Worm (Caenorhabditis elegans) whole organism, L1 larva: ENCODE measurements around the gene melo-3.
A peak's percentile ranks its signal among the peaks of the same experiment; 100 is the strongest.

ENCODE experiments used
- C04F5.9 ChIP-seq: sonication (generic microtip); optimal IDR thresholded peaks from 2 replicates; lab custom pipeline; 2016; ENCODE audit warnings: missing genetic modification characterization, missing compliant biosample characterization
- C34B4.2 ChIP-seq: sonication (generic microtip); optimal IDR thresholded peaks from 2 replicates; lab custom pipeline; 2017; ENCODE audit warnings: mild to moderate bottlenecking, missing genetic modification characterization, missing compliant biosample characterization
- F16B12.6 ChIP-seq: fragments of 150-350 bp; optimal IDR thresholded peaks from 2 replicates; lab custom pipeline; 2014; ENCODE audit warnings: missing biosample characterization, missing genetic modification characterization
- aly-2 ChIP-seq: fragments of 150-350 bp; optimal IDR thresholded peaks from 2 replicates; lab custom pipeline; 2014; ENCODE audit warnings: missing biosample characterization, missing genetic modification characterization
- ceh-63 ChIP-seq: fragments of 200-800 bp; sonication (Bioruptor generic); optimal IDR thresholded peaks from 2 replicates; lab custom pipeline; 2018; ENCODE audit warnings: mild to moderate bottlenecking, missing genetic modification characterization, missing compliant biosample characterization
- ceh-88 ChIP-seq: fragments of 200-800 bp; sonication (Bioruptor generic); IDR thresholded peaks from 2 replicates; pipeline ENCODE4 v1.3.6; 2022; ENCODE audit warnings: missing genetic modification characterization, missing compliant biosample characterization
- dpl-1 ChIP-seq, 3 experiments: fragments of 150-350 bp in 2 of 3; sonication (generic microtip) in 1 of 3; optimal IDR thresholded peaks; 2 replicates each; lab custom pipeline; 2014 to 2017; ENCODE audit warnings: missing biosample characterization in 3 of 3, missing genetic modification characterization in 3 of 3, missing genetic modification reagents in 3 of 3
- efl-1 ChIP-seq, 4 experiments: fragments of 150-350 bp; optimal IDR thresholded peaks in 3 of 4; peaks in 1 of 4; 1 replicate in 1 of 4; 2 replicates in 3 of 4; lab custom pipeline; 2014; ENCODE audit warnings: missing biosample characterization in 2 of 4, missing genetic modification characterization in 2 of 4, missing genetic modification reagents in 2 of 4
- efl-3 ChIP-seq: fragments of 200-800 bp; sonication (Bioruptor generic); optimal IDR thresholded peaks from 2 replicates; lab custom pipeline; 2018; ENCODE audit warnings: mild to moderate bottlenecking, missing genetic modification characterization, missing compliant biosample characterization
- egl-27 ChIP-seq, 2 experiments: fragments of 150-350 bp in 1 of 2; sonication (generic microtip); optimal IDR thresholded peaks; 3 replicates each; lab custom pipeline; 2017 to 2018; ENCODE audit warnings: missing biosample characterization in 2 of 2, missing genetic modification characterization in 2 of 2, missing genetic modification reagents in 2 of 2
- elt-3 ChIP-seq, 6 experiments: fragments of 150-350 bp in 1 of 6; sonication (generic microtip); optimal IDR thresholded peaks; 2 replicates each; lab custom pipeline; 2017 to 2018; ENCODE audit warnings: missing biosample characterization in 6 of 6, missing genetic modification characterization in 6 of 6, inconsistent platforms in 1 of 6
- fkh-10 ChIP-seq: sonication (generic microtip); optimal IDR thresholded peaks from 2 replicates; lab custom pipeline; 2017; ENCODE audit warnings: missing biosample characterization, missing genetic modification reagents, missing genetic modification characterization
- fos-1 ChIP-seq: fragments of 150-350 bp; optimal IDR thresholded peaks from 2 replicates; lab custom pipeline; 2014; ENCODE audit warnings: missing biosample characterization, missing genetic modification characterization
- isw-1 ChIP-seq: fragments of 200-800 bp; sonication (Bioruptor generic); IDR thresholded peaks from 2 replicates; pipeline ENCODE4 v1.3.6; 2022; ENCODE audit warnings: missing genetic modification characterization, missing compliant biosample characterization
- jun-1 ChIP-seq: fragments of 150-350 bp; optimal IDR thresholded peaks from 2 replicates; lab custom pipeline; 2014; ENCODE audit warnings: missing biosample characterization, missing genetic modification reagents, missing genetic modification characterization
- lin-13 ChIP-seq: fragments of 150-350 bp; optimal IDR thresholded peaks from 2 replicates; lab custom pipeline; 2014; ENCODE audit warnings: missing biosample characterization, missing genetic modification reagents, missing genetic modification characterization
- lin-14 ChIP-seq: fragments of 200-800 bp; sonication (Bioruptor generic); optimal IDR thresholded peaks from 2 replicates; lab custom pipeline; 2018; ENCODE audit warnings: mild to moderate bottlenecking, missing genetic modification characterization, moderate library complexity, missing compliant biosample characterization
- lir-3 ChIP-seq: sonication (generic microtip); optimal IDR thresholded peaks from 2 replicates; lab custom pipeline; 2016; ENCODE audit warnings: mild to moderate bottlenecking, missing genetic modification characterization, moderate library complexity, missing compliant biosample characterization; ENCODE audit not compliant: poor library complexity
- lsy-2 ChIP-seq, 2 experiments: fragments of 150-350 bp; optimal IDR thresholded peaks; 2 replicates each; lab custom pipeline; 2014; ENCODE audit warnings: missing biosample characterization in 2 of 2, missing genetic modification characterization in 2 of 2
- mdl-1 ChIP-seq, 2 experiments: fragments of 150-350 bp; optimal IDR thresholded peaks; 2 replicates each; lab custom pipeline; 2014 to 2017; ENCODE audit warnings: missing biosample characterization in 2 of 2, missing genetic modification characterization in 2 of 2, inconsistent platforms in 1 of 2
- mep-1 ChIP-seq: fragments of 150-350 bp; optimal IDR thresholded peaks from 2 replicates; lab custom pipeline; 2014; ENCODE audit warnings: missing biosample characterization, missing genetic modification characterization
- nhr-11 ChIP-seq: fragments of 150-350 bp; optimal IDR thresholded peaks from 2 replicates; lab custom pipeline; 2014; ENCODE audit warnings: missing biosample characterization, missing genetic modification characterization
- nhr-19 ChIP-seq: fragments of 200-800 bp; sonication (Bioruptor generic); conservative IDR thresholded peaks from 2 replicates; pipeline ENCODE4 v1.3.6; 2022; ENCODE audit warnings: missing genetic modification characterization, missing compliant biosample characterization
- nhr-47 ChIP-seq: sonication (generic microtip); optimal IDR thresholded peaks from 2 replicates; lab custom pipeline; 2016; ENCODE audit warnings: mild to moderate bottlenecking, missing genetic modification characterization, moderate library complexity, missing compliant biosample characterization
- nhr-71 ChIP-seq: sonication (generic microtip); optimal IDR thresholded peaks from 2 replicates; lab custom pipeline; 2016; ENCODE audit warnings: mild to moderate bottlenecking, missing genetic modification characterization, moderate library complexity, missing compliant biosample characterization
- nhr-90 ChIP-seq: sonication (generic microtip); optimal IDR thresholded peaks from 2 replicates; lab custom pipeline; 2016; ENCODE audit warnings: mild to moderate bottlenecking, missing genetic modification characterization, missing compliant biosample characterization; ENCODE audit not compliant: poor library complexity
- pax-3 ChIP-seq: fragments of 200-800 bp; sonication (Bioruptor generic); optimal IDR thresholded peaks from 2 replicates; lab custom pipeline; 2018; ENCODE audit warnings: mild to moderate bottlenecking, missing genetic modification characterization, moderate library complexity, missing compliant biosample characterization
- rnt-1 ChIP-seq: sonication (generic microtip); optimal IDR thresholded peaks from 2 replicates; lab custom pipeline; 2016; ENCODE audit warnings: mild to moderate bottlenecking, missing genetic modification characterization, moderate library complexity, missing compliant biosample characterization
- snpc-4 ChIP-seq: fragments of 150-350 bp; optimal IDR thresholded peaks from 2 replicates; lab custom pipeline; 2014; ENCODE audit warnings: missing biosample characterization, missing genetic modification characterization
- sox-4 ChIP-seq: sonication (generic microtip); optimal IDR thresholded peaks from 2 replicates; lab custom pipeline; 2016; ENCODE audit warnings: missing genetic modification characterization, missing compliant biosample characterization
- sup-37 ChIP-seq: fragments of 200-800 bp; sonication (Bioruptor generic); optimal IDR thresholded peaks from 2 replicates; lab custom pipeline; 2018; ENCODE audit warnings: mild to moderate bottlenecking, missing genetic modification characterization, missing compliant biosample characterization
- swsn-7 ChIP-seq: sonication (generic microtip); optimal IDR thresholded peaks from 2 replicates; lab custom pipeline; 2016; ENCODE audit warnings: missing genetic modification characterization, missing compliant biosample characterization
- tlp-1 ChIP-seq: fragments of 150-350 bp; optimal IDR thresholded peaks from 2 replicates; lab custom pipeline; 2014; ENCODE audit warnings: missing biosample characterization, missing genetic modification characterization
- xbp-1 ChIP-seq: sonication (generic microtip); optimal IDR thresholded peaks from 2 replicates; lab custom pipeline; 2016; ENCODE audit warnings: missing genetic modification characterization, missing compliant biosample characterization
- zip-4 ChIP-seq: fragments of 200-800 bp; sonication (Bioruptor generic); optimal IDR thresholded peaks from 2 replicates; lab custom pipeline; 2018; ENCODE audit warnings: mild to moderate bottlenecking, missing genetic modification characterization, moderate library complexity, missing compliant biosample characterization

melo-3 gene

DNA sequence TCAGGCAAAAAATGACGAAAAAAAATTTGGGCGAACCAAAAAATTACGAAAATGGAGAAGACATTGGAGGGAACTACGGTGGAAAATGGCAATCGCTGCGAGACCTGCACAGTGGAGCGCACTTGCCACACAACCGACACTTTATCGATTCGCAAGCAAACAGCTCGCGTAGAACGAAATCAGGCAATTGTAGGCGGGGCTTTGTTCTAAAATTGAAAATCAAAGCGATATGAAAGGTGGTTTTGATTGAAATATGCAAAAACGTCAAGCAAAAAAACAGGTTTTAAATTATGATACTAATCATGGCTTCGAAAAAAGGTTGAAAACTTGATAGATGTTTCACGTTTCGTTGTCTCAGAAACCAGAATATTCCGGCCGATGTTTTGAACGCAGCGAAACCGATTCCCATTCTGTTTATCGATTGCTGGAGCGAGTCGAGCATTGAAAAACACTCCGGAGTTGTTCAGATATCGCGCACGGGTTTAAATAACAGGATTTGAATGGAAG is 34.4 kb downstream of the melo-3 start, which contains the start of the genes fib-1 and mut-15 (continued):
- peak; percentile 94 for TF ChIP-seq xbp-1
- TF ChIP-seq sox-4 (tag; lab: Kevin White, UChicago), result peak; percentile 87
- TF ChIP-seq efl-3 (GFP tag; lab: Kevin White, UChicago), result peak; percentile 54
- peak; percentile 94 for TF ChIP-seq lin-14 (GFP tag; lab: Kevin White, UChicago)
- peak; percentile 57 for TF ChIP-seq F16B12.6 (tag; lab: Kevin White, UChicago)
- TF ChIP-seq egl-27 (tag; optimal IDR thresholded peaks at IDR 0.05; lab: Kevin White, UChicago), result peak in 1 of 2 experiments; percentile 45
- peak; percentile 78 for TF ChIP-seq ceh-63 (GFP tag; lab: Kevin White, UChicago)
- TF ChIP-seq nhr-11 (tag; lab: Kevin White, UChicago), result peak; percentile 55
- TF ChIP-seq zip-4, result peak; percentile 67
- no peak for TF ChIP-seq C34B4.2 (tag; lab: Kevin White, UChicago)
- no peak for TF ChIP-seq tlp-1 (tag; lab: Kevin White, UChicago)
- TF ChIP-seq elt-3 (tag; optimal IDR thresholded peaks at IDR 0.05; lab: Kevin White, UChicago), result peak in 4 of 6 experiments; percentile 45 to 85 (median 66)
- TF ChIP-seq jun-1 (tag; lab: Kevin White, UChicago), result peak; percentile 87
- peak; percentile 77 for TF ChIP-seq ceh-88 (GFP tag; lab: Robert Waterston, UW)
- peak; percentile 74 for TF ChIP-seq fkh-10 (GFP tag; lab: Kevin White, UChicago)

DNA sequence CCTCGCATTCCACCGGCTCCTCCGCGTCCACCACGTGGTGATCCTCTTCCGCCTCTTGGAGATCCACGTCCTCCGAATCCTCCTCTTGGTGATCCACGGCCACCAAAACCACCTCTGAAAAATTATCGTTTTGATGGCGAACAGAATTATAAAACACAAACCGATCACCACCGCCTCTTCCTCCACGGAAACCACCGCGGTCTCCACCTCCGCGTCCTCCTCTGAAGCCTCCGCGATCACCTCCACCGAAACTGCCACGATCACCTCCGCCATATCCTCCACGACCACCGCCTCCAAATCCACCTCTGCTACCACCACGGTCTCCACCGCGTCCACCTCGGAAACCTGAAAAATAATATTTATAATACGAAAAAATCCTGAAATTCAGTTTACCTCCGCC is 35.1 kb downstream of the melo-3 start:
- no peak for TF ChIP-seq snpc-4 (tag; lab: Kevin White, UChicago)

DNA sequence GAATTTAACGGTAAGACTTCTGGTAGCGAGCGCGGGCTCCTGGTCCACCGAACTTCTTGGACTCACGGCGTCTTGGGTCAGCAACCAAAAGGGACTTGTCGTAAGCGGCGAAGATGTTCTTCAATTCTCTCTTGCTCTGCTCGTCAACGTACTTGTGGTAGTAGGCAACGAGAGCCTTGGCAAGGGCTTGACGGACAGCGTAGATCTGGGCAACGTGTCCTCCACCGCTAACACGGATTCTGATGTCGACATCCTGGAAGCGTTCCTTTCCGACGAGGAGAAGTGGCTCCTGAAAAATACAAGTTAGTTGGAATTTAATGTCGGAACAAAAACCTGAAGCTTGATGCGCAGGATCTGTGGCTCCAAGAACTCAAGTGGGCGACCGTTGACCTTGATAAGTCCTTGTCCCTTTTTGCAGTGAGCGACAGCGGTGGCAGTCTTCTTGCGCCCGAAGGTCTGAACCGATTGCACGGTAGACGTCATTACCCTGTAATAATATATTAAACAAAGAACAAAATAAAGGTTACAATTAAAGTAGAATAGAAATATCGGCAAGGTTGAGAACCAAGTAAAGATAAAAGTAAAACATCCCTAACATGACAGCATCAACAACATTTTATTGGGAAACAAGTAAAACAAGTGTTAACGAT is 36.5 kb downstream of the melo-3 start, which contains the start of gene rps-16:
Gene rps-16 (minus strand): TSS at position 487 of the 650 bp plus-strand sequence.
- TF ChIP-seq mdl-1 (tag; optimal IDR thresholded peaks at IDR 0.05; lab: Kevin White, UChicago), result no peak
- TF ChIP-seq nhr-90 (tag; lab: Kevin White, UChicago), result no peak
- no peak for TF ChIP-seq isw-1

DNA sequence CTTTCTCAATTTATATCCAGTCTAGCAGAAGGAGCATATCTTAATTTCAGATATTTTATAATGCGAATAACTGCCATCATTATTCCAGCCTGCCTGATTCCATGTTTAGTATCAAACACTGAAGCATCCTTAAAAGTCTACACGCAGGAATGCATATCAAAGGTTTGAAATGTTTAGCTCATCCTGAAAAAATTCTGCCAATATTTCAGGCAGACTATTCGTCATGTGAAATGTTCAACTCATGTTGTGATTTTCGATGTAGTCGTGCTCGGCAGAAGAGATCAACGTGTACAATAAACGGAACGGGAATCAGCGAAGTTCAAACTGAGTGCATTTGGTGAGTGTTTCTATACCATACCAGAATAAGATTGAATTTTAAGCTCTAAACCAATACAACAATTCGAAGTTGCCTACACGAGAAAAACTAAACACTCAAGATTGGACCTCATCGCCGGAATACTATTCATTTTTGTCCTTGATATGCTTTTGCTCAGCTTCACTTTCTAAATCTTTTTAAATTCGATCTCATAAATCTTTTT is 37.1 kb downstream of the melo-3 start, which contains the start of gene T01C3.11:
Gene T01C3.11 (plus strand): TSS at position 51 of the 539 bp plus-strand sequence.
- TF ChIP-seq efl-1 (optimal IDR thresholded peaks at IDR 0.05; lab: Kevin White, UChicago) (no peak), efl-1 (GFP tag; optimal IDR thresholded peaks at IDR 0.05 in 1 of 2; lab: Kevin White, UChicago) (peak in 1 of 2 experiments; percentile 65), mep-1 (tag; lab: Kevin White, UChicago) (no peak), elt-3 (tag; optimal IDR thresholded peaks at IDR 0.05; lab: Kevin White, UChicago) (no peak), lin-14 (GFP tag; lab: Kevin White, UChicago) (no peak)

DNA sequence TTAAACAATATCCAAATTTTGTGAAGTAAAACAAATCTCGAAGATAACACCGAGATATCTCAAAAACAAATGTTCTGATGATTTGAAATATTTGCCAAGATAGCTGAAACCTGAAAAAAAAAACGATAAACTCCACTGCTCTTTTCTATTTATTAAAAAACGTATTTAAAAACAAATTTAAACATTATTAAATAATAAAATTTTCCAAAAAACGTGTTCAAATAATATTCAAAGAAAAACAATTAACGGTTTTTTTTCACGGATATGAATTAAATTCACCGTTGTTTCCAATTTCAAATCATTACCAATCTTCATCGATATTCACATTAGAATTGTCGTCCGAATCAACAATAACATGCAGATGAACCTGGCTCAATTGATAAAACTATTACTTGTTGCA is 40.4 kb downstream of the melo-3 start, which contains the start of gene irld-14:
Gene irld-14 (plus strand): TSS at position 301 of the 400 bp plus-strand sequence.
- TF ChIP-seq sox-4 (tag; lab: Kevin White, UChicago) (no peak), aly-2 (tag; lab: Kevin White, UChicago) (no peak), lin-13 (no peak), nhr-71 (tag; lab: Kevin White, UChicago) (no peak), rnt-1 (tag; lab: Kevin White, UChicago) (no peak), fkh-10 (GFP tag; lab: Kevin White, UChicago) (no peak), lir-3 (tag; lab: Kevin White, UChicago) (no peak), nhr-47 (tag; lab: Kevin White, UChicago) (no peak), lsy-2 (tag; optimal IDR thresholded peaks at IDR 0.05; lab: Kevin White, UChicago) (no peak), elt-3 (tag; optimal IDR thresholded peaks at IDR 0.05; lab: Kevin White, UChicago) (no peak), tlp-1 (tag; lab: Kevin White, UChicago) (no peak), swsn-7 (no peak), dpl-1 (GFP tag; optimal IDR thresholded peaks at IDR 0.05; lab: Kevin White, UChicago) (no peak), C04F5.9 (tag; lab: Kevin White, UChicago) (no peak), nhr-19 (GFP tag; lab: Robert Waterston, UW) (no peak), pax-3 (tag; lab: Kevin White, UChicago) (no peak), zip-4 (no peak), fos-1 (no peak), sup-37 (GFP tag; lab: Kevin White, UChicago) (no peak)
